Fruit fly (Drosophila melanogaster) whole organism, prepupa: ENCODE results near the gene Rb97D.

Experiments used
- CG10631 ChIP-seq: fragments of 200-800 bp; sonication (Bioruptor generic); optimal IDR thresholded peaks from 2 replicates; lab custom pipeline; 2016; ENCODE audit warnings: missing biosample characterization, missing genetic modification characterization
- CG11294 ChIP-seq: fragments of 200-800 bp; sonication (Bioruptor generic); IDR thresholded peaks from 2 replicates; pipeline ENCODE4 v1.3.6; 2022; ENCODE audit warnings: missing biosample characterization, missing genetic modification characterization
- CG11762 ChIP-seq: fragments of 200-800 bp; sonication (Bioruptor generic); optimal IDR thresholded peaks from 3 replicates; lab custom pipeline; 2016; ENCODE audit warnings: missing biosample characterization, missing genetic modification characterization; ENCODE audit not compliant: insufficient read depth
- CG15336 ChIP-seq: fragments of 200-800 bp; sonication (Bioruptor generic); IDR thresholded peaks from 2 replicates; pipeline ENCODE4 v1.3.6; 2022; ENCODE audit warnings: missing biosample characterization, missing genetic modification characterization
- CG1621 ChIP-seq: fragments of 200-800 bp; sonication (Bioruptor generic); optimal IDR thresholded peaks from 3 replicates; lab custom pipeline; 2018; ENCODE audit warnings: missing biosample characterization, mild to moderate bottlenecking, missing genetic modification characterization
- CG16779 ChIP-seq: fragments of 200-800 bp; sonication (Bioruptor generic); optimal IDR thresholded peaks from 3 replicates; lab custom pipeline; 2017; ENCODE audit warnings: missing biosample characterization, mild to moderate bottlenecking, missing genetic modification characterization
- CG31627 ChIP-seq: fragments of 200-800 bp; sonication (Bioruptor generic); optimal IDR thresholded peaks from 3 replicates; lab custom pipeline; 2016; ENCODE audit warnings: missing biosample characterization, missing genetic modification characterization
- CG32006 ChIP-seq: fragments of 200-800 bp; sonication (Bioruptor generic); optimal IDR thresholded peaks from 3 replicates; lab custom pipeline; 2017; ENCODE audit warnings: missing biosample characterization, mild to moderate bottlenecking, missing genetic modification characterization
- CG34406 ChIP-seq: fragments of 200-800 bp; sonication (Bioruptor generic); optimal IDR thresholded peaks from 3 replicates; lab custom pipeline; 2016; ENCODE audit warnings: missing biosample characterization, missing genetic modification characterization
- CG3919 ChIP-seq: fragments of 200-800 bp; sonication (Bioruptor generic); optimal IDR thresholded peaks from 3 replicates; lab custom pipeline; 2016; ENCODE audit warnings: missing biosample characterization, missing genetic modification characterization
- CG4318 ChIP-seq: fragments of 200-800 bp; sonication (Bioruptor generic); optimal IDR thresholded peaks from 3 replicates; lab custom pipeline; 2017; ENCODE audit warnings: missing biosample characterization, mild to moderate bottlenecking, missing genetic modification characterization
- CG6163 ChIP-seq: fragments of 200-800 bp; sonication (Bioruptor generic); IDR thresholded peaks from 3 replicates; pipeline ENCODE4 v1.3.6; 2022; ENCODE audit warnings: missing biosample characterization, missing genetic modification characterization
- CG6276 ChIP-seq: fragments of 200-800 bp; sonication (Bioruptor generic); optimal IDR thresholded peaks from 2 replicates; lab custom pipeline; 2017; ENCODE audit warnings: missing biosample characterization, mild to moderate bottlenecking, missing genetic modification characterization
- CG6792 ChIP-seq: fragments of 200-800 bp; sonication (Bioruptor generic); optimal IDR thresholded peaks from 3 replicates; lab custom pipeline; 2016; ENCODE audit warnings: missing biosample characterization, missing genetic modification characterization
- CG6808 ChIP-seq: fragments of 200-800 bp; sonication (Bioruptor generic); optimal IDR thresholded peaks from 3 replicates; lab custom pipeline; 2017; ENCODE audit warnings: missing biosample characterization, missing genetic modification characterization, mild to moderate bottlenecking, moderate library complexity, missing genetic modification reagents
- CG6854 ChIP-seq: fragments of 200-800 bp; sonication (Bioruptor generic); optimal IDR thresholded peaks from 2 replicates; lab custom pipeline; 2017; ENCODE audit warnings: missing biosample characterization, mild to moderate bottlenecking, missing genetic modification characterization
- CG8119 ChIP-seq: fragments of 200-800 bp; sonication (Bioruptor generic); IDR thresholded peaks from 3 replicates; pipeline ENCODE4 v1.3.6; 2022; ENCODE audit warnings: missing biosample characterization, missing genetic modification characterization
- CG8632 ChIP-seq: fragments of 200-800 bp; sonication (Bioruptor generic); optimal IDR thresholded peaks from 3 replicates; lab custom pipeline; 2016; ENCODE audit warnings: missing biosample characterization, missing genetic modification characterization
- CG9139 ChIP-seq: fragments of 200-800 bp; sonication (Bioruptor generic); optimal IDR thresholded peaks from 3 replicates; lab custom pipeline; 2017; ENCODE audit warnings: missing biosample characterization, mild to moderate bottlenecking, missing genetic modification characterization
- Eip75B ChIP-seq: fragments of 200-800 bp; sonication (Bioruptor generic); optimal IDR thresholded peaks from 3 replicates; lab custom pipeline; 2016; ENCODE audit warnings: missing biosample characterization, missing genetic modification characterization
- Eip78C ChIP-seq: fragments of 200-800 bp; sonication (Bioruptor generic); peaks from one replicate; lab custom pipeline; 2016; ENCODE audit warnings: missing biosample characterization, missing genetic modification characterization
- Ets21C ChIP-seq: fragments of 200-800 bp; sonication (Bioruptor generic); optimal IDR thresholded peaks from 3 replicates; lab custom pipeline; 2016; ENCODE audit warnings: missing biosample characterization, missing genetic modification characterization
- Gug ChIP-seq: fragments of 200-800 bp; sonication (Bioruptor generic); IDR thresholded peaks from 2 replicates; pipeline ENCODE4 v1.3.6; 2022; ENCODE audit warnings: missing biosample characterization, missing genetic modification characterization
- Hr38 ChIP-seq: sonication (Bioruptor generic); optimal IDR thresholded peaks from 2 replicates; lab custom pipeline; 2016; ENCODE audit warnings: missing biosample characterization, missing genetic modification characterization
- Hr39 ChIP-seq: fragments of 200-800 bp; sonication (Bioruptor generic); optimal IDR thresholded peaks from 2 replicates; lab custom pipeline; 2016; ENCODE audit warnings: missing biosample characterization, missing genetic modification characterization
- Hr4 ChIP-seq: fragments of 200-800 bp; sonication (Bioruptor generic); optimal IDR thresholded peaks from 3 replicates; lab custom pipeline; 2016; ENCODE audit warnings: missing biosample characterization, missing genetic modification characterization
- Lpt ChIP-seq: fragments of 200-800 bp; sonication (Bioruptor generic); optimal IDR thresholded peaks from 3 replicates; lab custom pipeline; 2016; ENCODE audit warnings: missing biosample characterization, missing genetic modification characterization
- Met ChIP-seq: fragments of 200-800 bp; sonication (Bioruptor generic); optimal IDR thresholded peaks from 3 replicates; lab custom pipeline; 2016; ENCODE audit warnings: missing biosample characterization, missing genetic modification characterization
- OdsH ChIP-seq: fragments of 200-800 bp; sonication (Bioruptor generic); optimal IDR thresholded peaks from 3 replicates; lab custom pipeline; 2016; ENCODE audit warnings: missing biosample characterization, missing genetic modification characterization
- Smox ChIP-seq: fragments of 200-800 bp; sonication (Bioruptor generic); optimal IDR thresholded peaks from 3 replicates; lab custom pipeline; 2016; ENCODE audit warnings: missing biosample characterization, missing genetic modification characterization
- Sox102F ChIP-seq: fragments of 200-800 bp; sonication (Bioruptor generic); optimal IDR thresholded peaks from 2 replicates; lab custom pipeline; 2016; ENCODE audit warnings: missing biosample characterization, mild to moderate bottlenecking, missing genetic modification characterization
- Sox14 ChIP-seq: fragments of 200-800 bp; sonication (Bioruptor generic); optimal IDR thresholded peaks from 3 replicates; lab custom pipeline; 2016; ENCODE audit warnings: missing biosample characterization, missing genetic modification characterization
- Sox15 ChIP-seq: fragments of 200-800 bp; sonication (Bioruptor generic); optimal IDR thresholded peaks from 3 replicates; lab custom pipeline; 2016; ENCODE audit warnings: missing biosample characterization, missing genetic modification characterization
- acj6 ChIP-seq: fragments of 200-800 bp; sonication (Bioruptor generic); optimal IDR thresholded peaks from 3 replicates; lab custom pipeline; 2016; ENCODE audit warnings: missing biosample characterization, missing genetic modification characterization
- dac ChIP-seq: fragments of 200-800 bp; sonication (Bioruptor generic); optimal IDR thresholded peaks from 2 replicates; lab custom pipeline; 2017; ENCODE audit warnings: missing biosample characterization, mild to moderate bottlenecking, missing genetic modification characterization
- dsx ChIP-seq: fragments of 200-800 bp; optimal IDR thresholded peaks from 3 replicates; lab custom pipeline; 2019; ENCODE audit warnings: missing biosample characterization, mild to moderate bottlenecking, missing genetic modification characterization, moderate library complexity; ENCODE audit not compliant: poor library complexity, severe bottlenecking
- eg ChIP-seq: fragments of 200-800 bp; sonication (Bioruptor generic); IDR thresholded peaks from 3 replicates; pipeline ENCODE4 v1.3.6; 2022; ENCODE audit warnings: missing biosample characterization, missing genetic modification characterization
- fd59A ChIP-seq: fragments of 200-800 bp; sonication (Bioruptor generic); optimal IDR thresholded peaks from 2 replicates; lab custom pipeline; 2017; ENCODE audit warnings: missing biosample characterization, mild to moderate bottlenecking, missing genetic modification characterization, missing genetic modification reagents
- fd85E ChIP-seq: fragments of 200-800 bp; sonication (Bioruptor generic); optimal IDR thresholded peaks from 3 replicates; lab custom pipeline; 2016; ENCODE audit warnings: missing biosample characterization, missing genetic modification characterization
- fkh ChIP-seq: fragments of 200-800 bp; sonication (Bioruptor generic); optimal IDR thresholded peaks from 3 replicates; lab custom pipeline; 2017; ENCODE audit warnings: missing biosample characterization, mild to moderate bottlenecking, missing genetic modification characterization, moderate library complexity
- lz ChIP-seq: fragments of 200-800 bp; sonication (Bioruptor generic); optimal IDR thresholded peaks from 3 replicates; lab custom pipeline; 2016; ENCODE audit warnings: missing biosample characterization, missing genetic modification characterization
- net ChIP-seq: fragments of 200-800 bp; sonication (Bioruptor generic); optimal IDR thresholded peaks from 3 replicates; lab custom pipeline; 2016; ENCODE audit warnings: missing biosample characterization, missing genetic modification characterization
- salr ChIP-seq, 2 experiments: fragments of 200-800 bp; sonication (Bioruptor generic); optimal IDR thresholded peaks; 3 replicates each; lab custom pipeline; 2016 to 2018; ENCODE audit warnings: missing biosample characterization in 2 of 2, missing genetic modification characterization in 2 of 2, mild to moderate bottlenecking in 1 of 2
- spab ChIP-seq: fragments of 200-800 bp; sonication (Bioruptor generic); optimal IDR thresholded peaks from 2 replicates; lab custom pipeline; 2017; ENCODE audit warnings: missing biosample characterization, mild to moderate bottlenecking, missing genetic modification characterization, missing genetic modification reagents
- ss ChIP-seq, 2 experiments: fragments of 200-800 bp; sonication (Bioruptor generic); optimal IDR thresholded peaks; 2 replicates in 1 of 2; 3 replicates in 1 of 2; lab custom pipeline; 2017 to 2018; ENCODE audit warnings: mild to moderate bottlenecking in 2 of 2, missing biosample characterization in 2 of 2, missing genetic modification characterization in 2 of 2, moderate library complexity in 1 of 2
- svp ChIP-seq: fragments of 200-800 bp; sonication (Bioruptor generic); peaks from one replicate; lab custom pipeline; 2016; ENCODE audit warnings: missing biosample characterization, missing genetic modification characterization
- topi ChIP-seq: fragments of 200-800 bp; sonication (Bioruptor generic); optimal IDR thresholded peaks from 3 replicates; lab custom pipeline; 2016; ENCODE audit warnings: missing biosample characterization, missing genetic modification characterization

The Rb97D gene

DNA sequence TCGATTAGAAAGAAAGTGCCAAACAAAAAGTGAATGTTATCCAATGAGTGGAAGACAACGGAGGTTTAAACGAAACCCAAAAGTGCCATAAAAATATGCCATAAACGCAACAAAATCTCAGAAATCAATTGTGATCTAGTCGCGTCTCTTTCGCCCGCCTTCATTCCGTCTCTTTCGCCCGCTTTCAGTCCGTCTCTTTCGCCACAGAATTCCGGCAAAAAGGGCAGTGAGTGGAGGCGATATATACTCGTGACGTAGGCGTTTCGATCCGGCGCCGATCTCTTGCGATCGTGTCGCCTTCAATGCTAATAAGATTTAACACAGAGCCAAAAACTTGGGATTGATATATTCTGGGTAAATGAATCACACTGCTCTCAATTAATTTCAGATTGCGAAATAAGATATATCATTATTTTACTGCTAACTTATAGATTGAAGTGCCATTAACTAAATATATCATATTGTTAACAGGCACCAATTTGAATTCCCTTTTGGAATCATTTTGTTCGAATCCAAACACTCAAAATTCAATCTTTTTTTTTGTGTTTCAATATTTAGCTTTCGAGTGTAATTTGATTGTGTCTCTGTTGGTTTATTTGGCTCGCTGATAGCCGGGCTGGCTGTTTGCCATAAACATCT lies 12.7 kb upstream of the Rb97D start (continued):
- TF ChIP-seq CG11762, result no peak
- peak; percentile 28 for TF ChIP-seq CG6792 (GFP tag; lab: Kevin White, UChicago)
- no peak for TF ChIP-seq ss (GFP tag; optimal IDR thresholded peaks at IDR 0.05; lab: Kevin White, UChicago)
- TF ChIP-seq fd85E (GFP tag; lab: Kevin White, UChicago), result no peak
- TF ChIP-seq CG8119 (GFP tag; lab: Robert Waterston, UW), result peak; percentile 25; the same call in 1 of the 3 replicates
- TF ChIP-seq, all 60 proteins: peak for 22

DNA sequence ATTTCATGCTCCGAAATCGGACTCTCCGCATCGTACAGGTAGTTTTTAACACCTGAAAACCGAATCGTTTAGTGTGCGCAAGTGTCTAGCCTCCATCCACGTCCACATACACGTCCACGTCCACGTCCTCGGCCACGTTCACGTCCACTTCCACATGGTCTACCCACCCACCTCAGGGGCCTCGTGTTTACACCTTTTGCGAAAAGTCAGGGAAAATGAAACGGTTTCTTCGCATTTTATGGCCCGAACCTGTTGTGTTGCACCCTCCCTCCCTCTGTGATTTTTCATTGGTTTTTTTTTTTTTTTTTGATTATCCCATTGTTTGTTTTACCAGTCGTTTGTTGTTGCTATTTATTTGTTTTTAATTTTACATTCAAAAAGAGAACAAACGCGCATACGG lies 11.6 kb upstream of the Rb97D start:
- TF ChIP-seq Hr38 (no peak), Eip78C (GFP tag; lab: Kevin White, UChicago) (peak; percentile 31)

DNA sequence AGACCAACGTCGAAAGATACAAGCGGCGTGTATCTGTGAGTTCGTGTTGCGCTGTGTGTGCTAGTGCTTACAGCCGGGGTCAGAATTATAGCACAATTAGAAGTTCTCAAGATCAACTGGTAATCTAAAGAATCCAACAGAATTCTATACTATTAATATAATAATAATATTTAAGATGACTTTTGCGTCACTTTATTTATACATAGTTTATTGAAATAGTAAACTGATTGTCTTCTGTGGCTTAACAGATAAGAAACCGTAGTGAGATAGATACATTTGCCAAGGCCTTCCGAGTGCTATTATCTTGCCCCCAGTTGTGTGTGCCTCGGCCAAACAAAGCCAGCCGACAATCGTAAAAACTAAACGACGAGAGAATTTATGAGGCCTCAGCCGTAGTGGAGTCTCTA lies 10.7 kb upstream of the Rb97D start:
- TF ChIP-seq CG6808 (GFP tag; lab: Kevin White, UChicago), result peak; percentile 88
- TF ChIP-seq CG31627 (GFP tag; lab: Kevin White, UChicago), result peak; percentile 50
- TF ChIP-seq CG6163 (GFP tag; lab: Robert Waterston, UW), result peak; percentile 84
- TF ChIP-seq CG32006, result peak; percentile 83
- peak; percentile 38 for TF ChIP-seq Eip75B
- TF ChIP-seq Sox15 (GFP tag; lab: Kevin White, UChicago), result no peak
- peak; percentile 42 for TF ChIP-seq lz (GFP tag; lab: Kevin White, UChicago)
- TF ChIP-seq dac, result peak; percentile 36
- peak; percentile 68 for TF ChIP-seq Sox14 (GFP tag; lab: Kevin White, UChicago)
- TF ChIP-seq topi (GFP tag; lab: Kevin White, UChicago), result peak; percentile 27
- peak; percentile 67 for TF ChIP-seq CG1621 (tag; lab: Kevin White, UChicago)
- TF ChIP-seq CG6276 (GFP tag; lab: Kevin White, UChicago), result peak; percentile 69
- TF ChIP-seq Gug (GFP tag; lab: Robert Waterston, UW), result peak; percentile 67
- peak; percentile 67 for TF ChIP-seq net
- TF ChIP-seq CG4318, result peak; percentile 53
- TF ChIP-seq Eip78C (GFP tag; lab: Kevin White, UChicago), result peak; percentile 85
- TF ChIP-seq Smox (GFP tag; lab: Kevin White, UChicago), result peak; percentile 46
- TF ChIP-seq CG10631 (GFP tag; lab: Kevin White, UChicago), result peak; percentile 84
- peak; percentile 52 for TF ChIP-seq svp
- peak; percentile 59 for TF ChIP-seq CG8632 (GFP tag; lab: Kevin White, UChicago)
- peak; percentile 34 for TF ChIP-seq CG6854
- TF ChIP-seq Met (GFP tag; lab: Kevin White, UChicago), result peak; percentile 41
- peak; percentile 74 for TF ChIP-seq OdsH (GFP tag; lab: Kevin White, UChicago)
- peak; percentile 83 for TF ChIP-seq dsx (GFP tag; lab: Kevin White, UChicago)
- peak; percentile 65 for TF ChIP-seq CG34406 (GFP tag; lab: Kevin White, UChicago)
- TF ChIP-seq fd59A (GFP tag; lab: Kevin White, UChicago), result peak; percentile 66
- TF ChIP-seq CG9139 (GFP tag; lab: Kevin White, UChicago), result peak; percentile 68
- TF ChIP-seq CG15336, result peak; percentile 87
- TF ChIP-seq spab (GFP tag; lab: Kevin White, UChicago), result peak; percentile 83
- peak; percentile 42 to 84 for TF ChIP-seq salr (GFP tag; optimal IDR thresholded peaks at IDR 0.05; lab: Kevin White, UChicago)
- peak; percentile 65 for TF ChIP-seq CG3919 (GFP tag; lab: Kevin White, UChicago)
- TF ChIP-seq fkh, result peak; percentile 71
- TF ChIP-seq eg (GFP tag; lab: Robert Waterston, UW), result peak; percentile 69
- peak; percentile 23 for TF ChIP-seq Hr39 (GFP tag; lab: Kevin White, UChicago)
- TF ChIP-seq CG11762, result peak; percentile 50
- TF ChIP-seq ss (GFP tag; optimal IDR thresholded peaks at IDR 0.05; lab: Kevin White, UChicago), result peak; percentile 71 to 76
- TF ChIP-seq CG16779 (tag; lab: Kevin White, UChicago), result peak; percentile 65
- TF ChIP-seq acj6 (GFP tag; lab: Kevin White, UChicago), result peak; percentile 78
- TF ChIP-seq fd85E (GFP tag; lab: Kevin White, UChicago), result no peak
- peak; percentile 30 for TF ChIP-seq Hr4 (GFP tag; lab: Kevin White, UChicago)
- TF ChIP-seq Ets21C, result no peak
- peak; percentile 40; the same call in 1 of the 2 replicates for TF ChIP-seq CG11294 (GFP tag; lab: Robert Waterston, UW)
- TF ChIP-seq Sox102F, result peak; percentile 50
- peak; percentile 76 for TF ChIP-seq Lpt (GFP tag; lab: Kevin White, UChicago)
